Worm (Caenorhabditis elegans) whole organism, young adult: Measurements from ENCODE around the gene Y46H3D.8.

Experiments used
- F23B12.7 ChIP-seq: sonication (generic microtip); optimal IDR thresholded peaks from 2 replicates; lab custom pipeline; 2017; ENCODE audit warnings: missing genetic modification characterization, mild to moderate bottlenecking, missing compliant biosample characterization, antibody characterized with exemption, moderate library complexity; ENCODE audit not compliant: insufficient read depth
- cebp-2 ChIP-seq: fragments of 200-800 bp; sonication (Bioruptor generic); IDR thresholded peaks from 2 replicates; pipeline ENCODE4 v1.3.6; 2022; ENCODE audit warnings: missing genetic modification characterization, missing compliant biosample characterization
- ceh-100 ChIP-seq: fragments of 200-800 bp; sonication (Bioruptor generic); IDR thresholded peaks from 2 replicates; pipeline ENCODE4 v1.3.6; 2022; ENCODE audit warnings: missing genetic modification reagents, missing genetic modification characterization, missing compliant biosample characterization
- hlh-12 ChIP-seq: sonication (generic microtip); optimal IDR thresholded peaks from 2 replicates; lab custom pipeline; 2016; ENCODE audit warnings: missing genetic modification characterization, missing compliant biosample characterization
- nfya-2 ChIP-seq: fragments of 200-800 bp; sonication (Bioruptor generic); IDR thresholded peaks from 2 replicates; pipeline ENCODE4 v1.3.6; 2022; ENCODE audit warnings: missing genetic modification reagents, missing genetic modification characterization, missing compliant biosample characterization
- pha-4 ChIP-seq: fragments of 150-350 bp; sonication (generic microtip); optimal IDR thresholded peaks from 2 replicates; lab custom pipeline; 2014; ENCODE audit warnings: missing biosample characterization, missing genetic modification reagents, missing genetic modification characterization
- zfh-2 ChIP-seq: fragments of 200-800 bp; sonication (Bioruptor generic); conservative IDR thresholded peaks from 2 replicates; pipeline ENCODE4 v1.3.6; 2022; ENCODE audit warnings: missing genetic modification reagents, missing genetic modification characterization, missing compliant biosample characterization

DNA sequence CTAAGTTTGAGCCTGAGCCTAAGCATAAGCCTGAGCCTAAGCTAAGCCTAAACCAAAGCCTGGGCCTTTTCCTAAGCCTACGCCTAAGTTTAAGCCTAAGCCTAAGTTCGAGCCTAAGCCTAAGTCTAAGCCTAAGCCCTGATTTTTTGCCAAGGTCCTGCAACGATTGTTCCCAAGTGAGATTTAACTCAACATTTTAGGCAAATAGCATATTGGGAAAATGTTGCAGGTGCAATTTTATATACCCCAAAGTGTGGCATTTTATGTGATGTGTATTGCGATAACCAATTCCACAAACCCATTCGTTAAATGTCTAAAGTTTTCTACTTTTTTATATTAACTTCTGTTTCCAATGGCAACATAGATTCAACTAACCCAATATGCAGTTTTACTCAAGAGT lies 31.2 kb upstream of the Y46H3D.8 start, which contains the start of gene irld-40:
- TF ChIP-seq pha-4 (no peak), nfya-2 (GFP tag; lab: Robert Waterston, UW) (no peak), F23B12.7 (tag; lab: Kevin White, UChicago) (no peak), cebp-2 (GFP tag; lab: Robert Waterston, UW) (no peak), zfh-2 (GFP tag; lab: Robert Waterston, UW) (no peak), hlh-12 (tag; lab: Kevin White, UChicago) (no peak), ceh-100 (GFP tag; lab: Robert Waterston, UW) (no peak)
